Worm (Caenorhabditis elegans) whole organism, L3 larva: ENCODE data around the gene fbxa-66.

Experiments used
- aly-2 ChIP-seq: fragments of 150-350 bp; optimal IDR thresholded peaks from 2 replicates; lab custom pipeline; 2014; ENCODE audit warnings: missing biosample characterization, missing genetic modification characterization
- ama-1 ChIP-seq: fragments of 150-350 bp; optimal IDR thresholded peaks from 2 replicates; lab custom pipeline; 2018
- ceh-16 ChIP-seq: sonication (generic microtip); optimal IDR thresholded peaks from 2 replicates; lab custom pipeline; 2017; ENCODE audit warnings: missing biosample characterization, missing genetic modification characterization
- ceh-28 ChIP-seq: fragments of 150-350 bp; optimal IDR thresholded peaks from 2 replicates; lab custom pipeline; 2014; ENCODE audit warnings: missing biosample characterization, missing genetic modification reagents, missing genetic modification characterization
- ceh-82 ChIP-seq: fragments of 150-350 bp; optimal IDR thresholded peaks from 2 replicates; lab custom pipeline; 2014; ENCODE audit warnings: missing biosample characterization, missing genetic modification characterization
- ceh-9 ChIP-seq: sonication (generic microtip); optimal IDR thresholded peaks from 2 replicates; lab custom pipeline; 2018; ENCODE audit warnings: missing biosample characterization, missing genetic modification characterization
- egl-27 ChIP-seq: sonication (generic microtip); optimal IDR thresholded peaks from 4 replicates; lab custom pipeline; 2017; ENCODE audit warnings: missing biosample characterization, missing genetic modification reagents, missing genetic modification characterization
- egl-5 ChIP-seq: fragments of 150-350 bp; optimal IDR thresholded peaks from 2 replicates; lab custom pipeline; 2017; ENCODE audit warnings: missing biosample characterization, missing genetic modification reagents, missing genetic modification characterization, inconsistent platforms
- elt-1 ChIP-seq: fragments of 150-350 bp; optimal IDR thresholded peaks from 2 replicates; lab custom pipeline; 2014; ENCODE audit warnings: missing biosample characterization, missing genetic modification characterization
- elt-2 ChIP-seq: sonication (generic microtip); optimal IDR thresholded peaks from 2 replicates; lab custom pipeline; 2016; ENCODE audit warnings: missing genetic modification reagents, mild to moderate bottlenecking, missing genetic modification characterization, missing compliant biosample characterization
- elt-3 ChIP-seq, 3 experiments: fragments of 150-350 bp in 1 of 3; sonication (generic microtip) in 2 of 3; optimal IDR thresholded peaks; 2 replicates in 2 of 3; 4 replicates in 1 of 3; lab custom pipeline; 2014 to 2017; ENCODE audit warnings: missing biosample characterization in 3 of 3, missing genetic modification characterization in 3 of 3
- eor-1 ChIP-seq, 2 experiments: fragments of 150-350 bp; optimal IDR thresholded peaks; 2 replicates each; lab custom pipeline; 2014 to 2018; ENCODE audit warnings: missing biosample characterization in 2 of 2, missing genetic modification characterization in 2 of 2
- fkh-2 ChIP-seq: fragments of 150-350 bp; optimal IDR thresholded peaks from 2 replicates; lab custom pipeline; 2014; ENCODE audit warnings: missing biosample characterization, missing genetic modification reagents, missing genetic modification characterization
- fos-1 ChIP-seq: fragments of 150-350 bp; optimal IDR thresholded peaks from 2 replicates; lab custom pipeline; 2014; ENCODE audit warnings: missing biosample characterization, missing genetic modification characterization
- hmg-11 ChIP-seq: sonication (generic microtip); optimal IDR thresholded peaks from 2 replicates; lab custom pipeline; 2016; ENCODE audit warnings: missing genetic modification characterization, missing compliant biosample characterization
- lin-39 ChIP-seq: fragments of 150-350 bp; optimal IDR thresholded peaks from 2 replicates; lab custom pipeline; 2018; ENCODE audit warnings: missing biosample characterization, missing genetic modification reagents, missing genetic modification characterization
- lsy-12 ChIP-seq: sonication (generic microtip); optimal IDR thresholded peaks from 2 replicates; lab custom pipeline; 2016; ENCODE audit warnings: mild to moderate bottlenecking, missing genetic modification characterization, missing compliant biosample characterization
- mdl-1 ChIP-seq: fragments of 150-350 bp; optimal IDR thresholded peaks from 2 replicates; lab custom pipeline; 2014; ENCODE audit warnings: missing biosample characterization, missing genetic modification characterization
- mml-1 ChIP-seq: fragments of 150-350 bp; sonication (generic microtip); optimal IDR thresholded peaks from 3 replicates; lab custom pipeline; 2014; ENCODE audit warnings: missing biosample characterization, missing genetic modification characterization
- nfya-1 ChIP-seq: sonication (generic microtip); optimal IDR thresholded peaks from 2 replicates; lab custom pipeline; 2017; ENCODE audit warnings: missing genetic modification characterization, mild to moderate bottlenecking, missing compliant biosample characterization, antibody characterized with exemption, moderate library complexity; ENCODE audit not compliant: insufficient read depth
- nhr-11 ChIP-seq: fragments of 150-350 bp; optimal IDR thresholded peaks from 2 replicates; lab custom pipeline; 2014; ENCODE audit warnings: missing biosample characterization, missing genetic modification characterization
- nhr-12 ChIP-seq: fragments of 150-350 bp; optimal IDR thresholded peaks from 2 replicates; lab custom pipeline; 2014; ENCODE audit warnings: missing biosample characterization, missing genetic modification characterization
- nhr-23 ChIP-seq: fragments of 150-350 bp; optimal IDR thresholded peaks from 2 replicates; lab custom pipeline; 2014; ENCODE audit warnings: missing biosample characterization, missing genetic modification reagents, missing genetic modification characterization
- nhr-25 ChIP-seq: sonication (generic microtip); optimal IDR thresholded peaks from 2 replicates; lab custom pipeline; 2017; ENCODE audit warnings: missing biosample characterization, missing genetic modification characterization
- nhr-43 ChIP-seq: sonication (generic microtip); optimal IDR thresholded peaks from 2 replicates; lab custom pipeline; 2016; ENCODE audit warnings: mild to moderate bottlenecking, missing genetic modification characterization, missing compliant biosample characterization; ENCODE audit not compliant: poor library complexity, severe bottlenecking
- nhr-67 ChIP-seq: fragments of 150-350 bp; optimal IDR thresholded peaks from 2 replicates; lab custom pipeline; 2014; ENCODE audit warnings: missing biosample characterization, missing genetic modification characterization
- nhr-76 ChIP-seq: fragments of 150-350 bp; sonication (generic microtip); optimal IDR thresholded peaks from 5 replicates; lab custom pipeline; 2014; ENCODE audit warnings: missing biosample characterization, missing genetic modification characterization
- nhr-77 ChIP-seq: fragments of 150-350 bp; optimal IDR thresholded peaks from 2 replicates; lab custom pipeline; 2014; ENCODE audit warnings: missing biosample characterization, missing genetic modification characterization
- pqm-1 ChIP-seq: fragments of 150-350 bp; optimal IDR thresholded peaks from 2 replicates; lab custom pipeline; 2017; ENCODE audit warnings: missing biosample characterization, missing genetic modification characterization, inconsistent platforms
- sea-2 ChIP-seq: fragments of 150-350 bp; sonication (generic microtip); optimal IDR thresholded peaks from 4 replicates; lab custom pipeline; 2014; ENCODE audit warnings: missing biosample characterization, missing genetic modification reagents, missing genetic modification characterization
- tbx-2 ChIP-seq: sonication (generic microtip); optimal IDR thresholded peaks from 2 replicates; lab custom pipeline; 2016; ENCODE audit warnings: mild to moderate bottlenecking, missing genetic modification characterization, missing compliant biosample characterization
- zag-1 ChIP-seq: fragments of 150-350 bp; optimal IDR thresholded peaks from 2 replicates; lab custom pipeline; 2014; ENCODE audit warnings: missing biosample characterization, missing genetic modification characterization

The fbxa-66 gene

DNA sequence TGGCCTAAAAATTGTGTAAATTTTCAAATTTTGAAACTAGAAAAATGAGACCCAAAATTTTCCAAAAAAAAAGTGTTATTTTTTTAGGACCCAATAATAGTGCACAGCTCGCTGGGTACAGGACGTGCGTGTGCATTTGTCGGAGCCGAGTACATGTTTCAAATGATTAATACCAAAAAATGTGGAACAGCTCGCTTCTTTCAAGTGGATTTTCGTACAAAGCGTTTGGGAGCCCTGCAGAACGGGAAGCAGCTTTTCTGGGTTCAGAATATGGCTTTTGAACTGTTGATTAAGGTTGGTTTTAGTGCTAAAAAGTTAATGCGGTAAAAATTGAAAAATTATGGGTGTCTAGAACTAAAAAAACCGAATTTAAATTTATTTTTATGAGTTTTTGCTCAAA lies 25.6 kb downstream of the fbxa-66 start:
- TF ChIP-seq fkh-2 (tag; lab: Kevin White, UChicago): no peak
- no peak for TF ChIP-seq mdl-1
- no peak for TF ChIP-seq zag-1 (tag; lab: Kevin White, UChicago)
- TF ChIP-seq sea-2 (GFP tag; lab: Kevin White, UChicago): no peak
- no peak for TF ChIP-seq egl-5 (tag; lab: Kevin White, UChicago)
- no peak for TF ChIP-seq lin-39 (tag; lab: Kevin White, UChicago)
- TF ChIP-seq lsy-12 (tag; lab: Kevin White, UChicago): no peak
- no peak for TF ChIP-seq nhr-25 (tag; lab: Kevin White, UChicago)
- TF ChIP-seq aly-2 (tag; lab: Kevin White, UChicago): no peak
- no peak for TF ChIP-seq pqm-1
- TF ChIP-seq ceh-16 (tag; lab: Kevin White, UChicago): no peak

DNA sequence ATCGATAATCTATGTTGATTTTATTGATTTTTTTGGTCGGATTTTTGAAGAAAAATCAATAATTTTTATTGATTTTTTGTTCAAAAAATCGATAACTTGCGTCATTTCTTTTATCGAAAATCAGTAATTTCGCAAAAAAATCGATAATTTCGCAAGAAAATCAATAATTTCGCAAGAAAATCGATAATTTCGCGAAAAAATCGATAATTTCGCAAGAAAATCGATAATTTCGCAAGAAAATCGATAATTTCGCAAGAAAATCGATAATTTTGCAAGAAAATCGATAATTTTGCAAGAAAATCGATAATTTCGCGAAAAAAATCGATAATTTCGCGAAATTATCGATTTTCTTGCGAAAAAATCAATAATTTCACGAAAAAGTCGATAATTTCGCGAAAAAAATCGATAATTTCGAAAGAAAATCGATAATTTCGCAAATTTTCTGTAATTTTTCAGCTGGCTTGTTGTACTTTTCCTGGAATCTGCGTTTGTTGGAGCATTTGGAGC lies 30.4 kb downstream of the fbxa-66 start:
- TF ChIP-seq hmg-11 (tag; lab: Kevin White, UChicago) (no peak), egl-27 (tag; lab: Kevin White, UChicago) (no peak), ceh-28 (tag; lab: Kevin White, UChicago) (peak; percentile 97), ama-1 (lab: Kevin White, UChicago) (no peak), nhr-76 (tag; lab: Kevin White, UChicago) (no peak)

DNA sequence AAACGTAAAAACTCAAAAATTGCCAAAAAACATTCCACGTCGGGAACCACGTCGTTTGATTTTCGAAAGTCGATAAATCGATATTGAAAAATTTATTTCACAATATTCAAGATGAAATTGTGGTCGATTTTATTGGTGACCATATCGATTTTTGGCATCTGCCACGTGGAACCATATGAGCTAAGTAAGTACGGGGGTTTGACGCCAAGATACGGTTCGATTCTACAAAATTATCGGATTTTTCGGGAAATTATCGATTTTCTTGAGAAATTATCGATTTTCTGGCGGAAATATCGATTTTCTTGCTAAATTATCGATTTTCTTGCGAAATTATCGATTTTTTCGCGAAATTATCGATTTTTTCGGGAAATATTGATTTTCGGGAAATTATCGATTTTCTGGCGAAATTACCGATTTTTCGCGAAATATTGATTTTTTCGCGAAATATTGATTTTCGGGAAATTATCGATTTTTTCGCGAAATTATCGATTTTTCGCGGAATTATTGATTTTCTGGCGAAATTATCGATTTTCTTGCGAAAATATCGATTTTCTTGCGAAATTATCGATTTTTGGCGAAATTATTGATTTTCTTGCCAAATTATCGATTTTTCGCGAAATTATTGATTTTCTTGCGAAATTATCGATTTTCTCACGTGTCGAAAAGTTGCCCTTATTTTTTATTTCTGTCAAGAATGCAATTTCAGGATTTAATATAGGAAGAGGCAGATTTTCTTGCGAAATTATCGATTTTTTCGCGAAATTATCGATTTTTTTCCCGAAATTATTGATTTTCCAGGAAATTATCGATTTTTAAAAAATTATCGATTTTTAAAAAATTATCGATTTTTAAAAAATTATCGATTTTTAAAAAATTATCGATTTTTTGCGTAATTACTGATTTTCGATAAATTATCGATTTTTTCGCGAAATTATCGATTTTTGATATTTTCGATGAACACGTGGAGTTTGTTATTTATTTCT lies 31.6 kb downstream of the fbxa-66 start, which contains the start of gene Y54F10BM.3:
TSS of gene Y54F10BM.3 (plus strand) at position 51 of the 983 bp plus-strand sequence.
- no peak for TF ChIP-seq ceh-9 (tag; lab: Kevin White, UChicago)
- TF ChIP-seq ceh-28 (tag; lab: Kevin White, UChicago): peak; percentile 98
- TF ChIP-seq elt-1 (tag; lab: Kevin White, UChicago): no peak
- no peak for TF ChIP-seq nhr-43
- TF ChIP-seq nhr-67 (tag; lab: Kevin White, UChicago): no peak
- no peak for TF ChIP-seq egl-5 (tag; lab: Kevin White, UChicago)
- no peak for TF ChIP-seq elt-2 (tag; lab: Kevin White, UChicago)

DNA sequence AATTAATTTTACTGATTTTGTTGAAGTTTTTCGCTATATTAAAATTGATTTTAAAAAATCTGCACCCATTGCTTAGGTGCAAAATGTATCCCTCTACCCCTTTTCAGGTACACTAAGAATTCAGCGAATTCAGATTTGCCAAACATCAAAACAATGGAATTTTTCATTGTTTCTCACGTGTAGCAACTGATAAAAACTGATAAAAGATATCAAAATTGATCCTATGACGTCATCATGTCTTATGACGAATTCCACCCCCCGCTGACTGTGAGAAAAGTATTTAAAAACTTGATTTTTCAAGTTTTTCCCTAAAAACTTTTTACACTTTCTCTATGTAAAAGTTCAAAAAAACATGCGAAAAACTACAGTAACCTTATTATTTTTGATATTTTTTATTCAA lies 33.3 kb downstream of the fbxa-66 start, which contains the start of gene Y54F10BM.22:
TSS of gene Y54F10BM.22 (plus strand) at position 331 of the 400 bp plus-strand sequence.
- TF ChIP-seq nhr-25 (tag; lab: Kevin White, UChicago): no peak
- no peak for TF ChIP-seq nhr-23 (tag; lab: Kevin White, UChicago)
- no peak for TF ChIP-seq elt-3 (tag; optimal IDR thresholded peaks at IDR 0.05; lab: Kevin White, UChicago)
- TF ChIP-seq nhr-11: no peak
- no peak for TF ChIP-seq ceh-28 (tag; lab: Kevin White, UChicago)
- no peak for TF ChIP-seq nfya-1 (tag; lab: Kevin White, UChicago)
- no peak for TF ChIP-seq lin-39 (tag; lab: Kevin White, UChicago)
- TF ChIP-seq fkh-2 (tag; lab: Kevin White, UChicago): no peak
- TF ChIP-seq nhr-77: no peak
- TF ChIP-seq nhr-67 (tag; lab: Kevin White, UChicago): no peak
- TF ChIP-seq fos-1 (tag; lab: Kevin White, UChicago): no peak
- TF ChIP-seq ama-1 (lab: Kevin White, UChicago): no peak
- TF ChIP-seq sea-2 (GFP tag; lab: Kevin White, UChicago): no peak
- no peak for TF ChIP-seq ceh-9 (tag; lab: Kevin White, UChicago)
- TF ChIP-seq elt-1 (tag; lab: Kevin White, UChicago): no peak
- no peak for TF ChIP-seq tbx-2
- TF ChIP-seq, all 47 proteins: peak for 0

DNA sequence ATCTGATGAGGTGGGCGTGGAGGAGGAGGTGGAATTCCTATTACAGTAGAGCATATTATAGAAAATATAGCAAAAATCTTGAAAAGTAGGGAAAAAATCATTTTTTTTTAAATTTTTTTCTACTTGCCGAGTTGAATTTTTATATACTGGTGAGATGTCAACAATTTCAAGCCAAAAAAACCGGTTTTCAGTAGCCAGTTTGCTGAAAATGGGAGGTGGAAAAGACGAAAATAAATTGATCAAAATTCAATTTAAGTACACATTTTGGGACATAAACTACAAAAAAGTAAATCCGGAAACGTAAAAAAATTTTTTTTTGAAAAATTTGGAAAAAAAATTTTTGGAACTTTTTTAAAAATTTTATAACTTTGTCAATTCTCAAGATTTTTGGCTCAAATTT lies 34.4 kb downstream of the fbxa-66 start, which contains the start of gene Y54F10BM.23:
TSS of gene Y54F10BM.23 (minus strand) at position 101 of the 400 bp plus-strand sequence.
- TF ChIP-seq egl-5 (tag; lab: Kevin White, UChicago) (no peak), nhr-25 (tag; lab: Kevin White, UChicago) (no peak), nhr-23 (tag; lab: Kevin White, UChicago) (no peak), sea-2 (GFP tag; lab: Kevin White, UChicago) (no peak), nhr-12 (tag; lab: Kevin White, UChicago) (no peak), nhr-11 (no peak), ceh-82 (no peak), mml-1 (tag; lab: Kevin White, UChicago) (no peak), nhr-67 (tag; lab: Kevin White, UChicago) (no peak), elt-2 (tag; lab: Kevin White, UChicago) (no peak), fkh-2 (tag; lab: Kevin White, UChicago) (no peak), nhr-77 (no peak), elt-1 (tag; lab: Kevin White, UChicago) (no peak), elt-3 (tag; optimal IDR thresholded peaks at IDR 0.05; lab: Kevin White, UChicago) (no peak), eor-1 (tag; optimal IDR thresholded peaks at IDR 0.05; lab: Kevin White, UChicago) (no peak), tbx-2 (no peak)
- TF ChIP-seq, all 47 proteins: peak for 0
